Worm (Caenorhabditis elegans) whole organism, L1 larva: Measurements from ENCODE around the gene ZK228.3.

Source experiments
- ces-1 ChIP-seq: fragments of 150-350 bp; optimal IDR thresholded peaks from 2 replicates; lab custom pipeline; 2014; ENCODE audit warnings: missing biosample characterization, missing genetic modification reagents, missing genetic modification characterization
- elt-3 ChIP-seq, 6 experiments: fragments of 150-350 bp in 1 of 6; sonication (generic microtip); optimal IDR thresholded peaks; 2 replicates each; lab custom pipeline; 2017 to 2018; ENCODE audit warnings: missing biosample characterization in 6 of 6, missing genetic modification characterization in 6 of 6, inconsistent platforms in 1 of 6
- ets-5 ChIP-seq: fragments of 200-800 bp; sonication (Bioruptor generic); IDR thresholded peaks from 2 replicates; pipeline ENCODE4 v1.3.6; 2022; ENCODE audit warnings: missing genetic modification characterization, missing compliant biosample characterization
- fkh-8 ChIP-seq: sonication (generic microtip); optimal IDR thresholded peaks from 2 replicates; lab custom pipeline; 2016; ENCODE audit warnings: mild to moderate bottlenecking, missing genetic modification characterization, missing compliant biosample characterization
- lsy-2 ChIP-seq, 2 experiments: fragments of 150-350 bp; optimal IDR thresholded peaks; 2 replicates each; lab custom pipeline; 2014; ENCODE audit warnings: missing biosample characterization in 2 of 2, missing genetic modification characterization in 2 of 2
- nhr-11 ChIP-seq: fragments of 150-350 bp; optimal IDR thresholded peaks from 2 replicates; lab custom pipeline; 2014; ENCODE audit warnings: missing biosample characterization, missing genetic modification characterization
- sptf-1 ChIP-seq: fragments of 150-350 bp; optimal IDR thresholded peaks from 2 replicates; lab custom pipeline; 2014; ENCODE audit warnings: missing biosample characterization, missing genetic modification characterization
- unc-98 ChIP-seq: fragments of 200-800 bp; sonication (Bioruptor generic); IDR thresholded peaks from 2 replicates; pipeline ENCODE4 v1.3.6; 2022; ENCODE audit warnings: missing genetic modification characterization, missing compliant biosample characterization
- vab-15 ChIP-seq: sonication (generic microtip); optimal IDR thresholded peaks from 2 replicates; lab custom pipeline; 2017; ENCODE audit warnings: missing genotype, mild to moderate bottlenecking, missing genetic modification characterization, missing compliant biosample characterization

DNA sequence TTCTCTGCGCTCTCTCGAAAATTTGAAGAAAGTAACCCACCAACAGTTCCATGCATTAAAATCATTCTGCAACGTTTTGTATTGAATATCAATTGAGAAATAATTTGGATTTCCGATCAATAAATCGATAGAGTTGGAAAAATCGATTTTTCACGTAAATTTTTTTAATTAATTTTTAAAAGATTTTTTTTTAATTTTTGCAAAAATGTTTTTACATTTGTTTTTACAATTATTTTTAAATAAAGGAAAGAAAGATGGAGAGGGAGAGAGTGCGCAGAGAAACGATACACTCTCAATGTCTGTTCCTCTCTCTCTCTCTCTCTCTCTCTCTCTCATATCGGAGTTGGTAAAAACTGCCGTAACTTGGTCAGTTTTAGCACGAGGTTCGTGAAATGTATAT lies 35.5 kb downstream of the ZK228.3 start, which contains the start of gene ZK262.19:
- no peak for TF ChIP-seq ets-5 (GFP tag; lab: Robert Waterston, UW)
- no peak for TF ChIP-seq nhr-11 (tag; lab: Kevin White, UChicago)
- no peak for TF ChIP-seq lsy-2 (tag; optimal IDR thresholded peaks at IDR 0.05; lab: Kevin White, UChicago)
- no peak for TF ChIP-seq vab-15 (tag; lab: Kevin White, UChicago)
- TF ChIP-seq elt-3 (tag; optimal IDR thresholded peaks at IDR 0.05; lab: Kevin White, UChicago): no peak
- TF ChIP-seq ces-1 (GFP tag; lab: Kevin White, UChicago): no peak
- no peak for TF ChIP-seq fkh-8 (tag; lab: Kevin White, UChicago)
- no peak for TF ChIP-seq sptf-1
- TF ChIP-seq unc-98 (GFP tag; lab: Robert Waterston, UW): no peak
